Worm (Caenorhabditis elegans) whole organism, mixed stage, embryonic: ENCODE data around the gene Y53C12A.8.

Experiments
- ces-1 ChIP-seq: fragments of 150-350 bp; optimal IDR thresholded peaks from 2 replicates; lab custom pipeline; 2014; ENCODE audit warnings: missing biosample characterization, missing genetic modification reagents, missing genetic modification characterization
- drap-1 ChIP-seq: fragments of 200-800 bp; sonication (Bioruptor generic); optimal IDR thresholded peaks from 3 replicates; lab custom pipeline; 2018; ENCODE audit warnings: mild to moderate bottlenecking, missing genetic modification characterization, missing compliant biosample characterization
- lin-13 ChIP-seq: fragments of 150-350 bp; optimal IDR thresholded peaks from 2 replicates; lab custom pipeline; 2014; ENCODE audit warnings: missing biosample characterization, missing genetic modification characterization
- mep-1 ChIP-seq: fragments of 150-350 bp; optimal IDR thresholded peaks from 2 replicates; lab custom pipeline; 2017; ENCODE audit warnings: missing biosample characterization, missing genetic modification reagents, missing genetic modification characterization, inconsistent platforms
- nhr-76 ChIP-seq: sonication (generic microtip); optimal IDR thresholded peaks from 2 replicates; lab custom pipeline; 2017; ENCODE audit warnings: missing biosample characterization, missing genetic modification characterization
- unc-62 ChIP-seq: fragments of 150-350 bp; optimal IDR thresholded peaks from 2 replicates; lab custom pipeline; 2014; ENCODE audit warnings: missing biosample characterization, missing genetic modification reagents, missing genetic modification characterization

DNA sequence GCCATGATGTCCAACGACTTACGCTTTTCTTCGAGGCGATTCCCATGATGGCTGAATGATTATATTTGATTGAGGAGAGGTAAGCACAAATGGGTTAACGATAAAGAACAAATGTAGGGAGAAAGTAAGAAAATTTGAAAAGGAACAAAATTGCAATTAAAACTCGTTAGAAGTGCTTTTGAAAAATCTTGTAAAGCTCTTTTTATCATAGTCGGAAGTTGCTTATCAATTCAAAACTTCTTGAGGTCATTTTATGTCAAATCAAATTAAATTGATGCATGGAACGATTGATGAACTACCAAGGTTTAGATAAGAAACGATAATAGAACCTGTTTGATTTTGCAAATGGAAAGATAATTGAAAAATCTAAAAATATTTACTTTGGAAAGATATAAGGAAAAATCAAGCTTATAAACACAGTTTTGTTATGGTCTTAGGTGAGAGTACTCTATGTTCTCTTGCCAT, 8.6 kb upstream of the Y53C12A.8 start, which contains the start of gene glt-5:
- no peak for TF ChIP-seq nhr-76
- no peak for TF ChIP-seq ces-1
- TF ChIP-seq unc-62 (GFP tag; lab: Kevin White, UChicago): no peak
- no peak for TF ChIP-seq drap-1 (GFP tag; lab: Kevin White, UChicago)
- TF ChIP-seq mep-1 (tag; lab: Kevin White, UChicago): no peak
- no peak for TF ChIP-seq lin-13 (tag; lab: Kevin White, UChicago)
